Worm (Caenorhabditis elegans) whole organism, mixed stage, embryonic: Measurements from ENCODE around the gene F07F6.1.

ENCODE experiments used
- elt-1 ChIP-seq: sonication (generic microtip); optimal IDR thresholded peaks from 2 replicates; lab custom pipeline; 2017; ENCODE audit warnings: missing genetic modification characterization, mild to moderate bottlenecking, missing compliant biosample characterization, antibody characterized with exemption, moderate library complexity, borderline replicate concordance; ENCODE audit not compliant: insufficient read depth
- elt-3 ChIP-seq: fragments of 150-350 bp; optimal IDR thresholded peaks from 2 replicates; lab custom pipeline; 2014; ENCODE audit warnings: missing biosample characterization, missing genetic modification characterization
- ham-2 ChIP-seq: fragments of 200-800 bp; sonication (Bioruptor generic); optimal IDR thresholded peaks from 2 replicates; lab custom pipeline; 2018; ENCODE audit warnings: mild to moderate bottlenecking, missing genetic modification characterization, missing compliant biosample characterization
- hlh-1 ChIP-seq: fragments of 150-350 bp; optimal IDR thresholded peaks from 2 replicates; lab custom pipeline; 2014; ENCODE audit warnings: missing biosample characterization, missing genetic modification reagents, missing genetic modification characterization
- mep-1 ChIP-seq: fragments of 150-350 bp; optimal IDR thresholded peaks from 2 replicates; lab custom pipeline; 2017; ENCODE audit warnings: missing biosample characterization, missing genetic modification reagents, missing genetic modification characterization, inconsistent platforms
- nhr-12 ChIP-seq: fragments of 150-350 bp; optimal IDR thresholded peaks from 2 replicates; lab custom pipeline; 2014; ENCODE audit warnings: missing biosample characterization, missing genetic modification characterization
- nhr-237 ChIP-seq: fragments of 150-350 bp; optimal IDR thresholded peaks from 2 replicates; lab custom pipeline; 2014; ENCODE audit warnings: missing biosample characterization, missing genetic modification characterization
- nhr-76 ChIP-seq: sonication (generic microtip); optimal IDR thresholded peaks from 2 replicates; lab custom pipeline; 2017; ENCODE audit warnings: missing biosample characterization, missing genetic modification characterization
- pha-4 ChIP-seq: fragments of 150-350 bp; optimal IDR thresholded peaks from 2 replicates; lab custom pipeline; 2018; ENCODE audit warnings: missing biosample characterization, missing genetic modification reagents, missing genetic modification characterization
- unc-62 ChIP-seq: fragments of 150-350 bp; optimal IDR thresholded peaks from 2 replicates; lab custom pipeline; 2014; ENCODE audit warnings: missing biosample characterization, missing genetic modification reagents, missing genetic modification characterization

DNA sequence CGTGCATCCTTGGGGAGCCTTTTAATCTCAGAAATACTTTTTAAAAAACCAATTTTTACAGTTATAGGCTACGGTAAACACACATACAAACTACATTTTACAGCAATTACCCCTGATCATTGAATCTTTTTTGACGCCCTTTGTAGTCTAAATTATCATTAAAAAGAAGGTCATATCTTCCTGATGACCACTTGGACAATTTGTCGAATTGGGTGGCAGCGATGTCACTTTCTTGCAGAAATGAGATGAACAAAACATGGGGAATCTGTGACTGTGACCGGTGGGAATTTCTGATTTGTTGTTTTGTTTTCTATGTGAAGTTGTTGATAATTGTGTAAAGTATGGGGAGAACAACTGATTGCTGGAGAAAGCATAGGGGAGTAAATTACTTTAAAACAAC lies 11.9 kb downstream of the F07F6.1 start:
- no peak for TF ChIP-seq pha-4 (tag; lab: Kevin White, UChicago)
- TF ChIP-seq elt-1 (tag; lab: Kevin White, UChicago): no peak
- no peak for TF ChIP-seq mep-1
- no peak for TF ChIP-seq nhr-76
- no peak for TF ChIP-seq unc-62 (GFP tag; lab: Kevin White, UChicago)
- no peak for TF ChIP-seq nhr-12 (tag; lab: Kevin White, UChicago)
- TF ChIP-seq elt-3 (tag; lab: Kevin White, UChicago): no peak
- no peak for TF ChIP-seq nhr-237 (tag; lab: Kevin White, UChicago)
- TF ChIP-seq hlh-1 (tag; lab: Kevin White, UChicago): no peak
- no peak for TF ChIP-seq ham-2 (GFP tag; lab: Kevin White, UChicago)
